Fruit fly (Drosophila melanogaster) whole organism, embryonic: Measurements from ENCODE around the gene simj.

Experiments used
- ATbp ChIP-seq: fragments of 200-800 bp; sonication (Bioruptor generic); optimal IDR thresholded peaks from 2 replicates; lab custom pipeline; 2017; ENCODE audit warnings: missing biosample characterization, mild to moderate bottlenecking, missing genetic modification characterization, missing genetic modification reagents
- Antp ChIP-seq: fragments of 200-800 bp; sonication (Bioruptor generic); optimal IDR thresholded peaks from 3 replicates; lab custom pipeline; 2016; ENCODE audit warnings: missing biosample characterization, missing genetic modification characterization
- Atf-2 ChIP-seq: fragments of 200-800 bp; sonication (Bioruptor generic); optimal IDR thresholded peaks from 2 replicates; lab custom pipeline; 2016; ENCODE audit warnings: missing biosample characterization, missing genetic modification characterization
- Atf3 ChIP-seq: fragments of 200-800 bp; sonication (Bioruptor generic); optimal IDR thresholded peaks from 3 replicates; lab custom pipeline; 2016; ENCODE audit warnings: missing biosample characterization, missing genetic modification characterization
- Bteb2 ChIP-seq: fragments of 200-800 bp; sonication (Bioruptor generic); optimal IDR thresholded peaks from 2 replicates; lab custom pipeline; 2016; ENCODE audit warnings: missing biosample characterization, missing genetic modification characterization
- CG10147 ChIP-seq: fragments of 200-800 bp; sonication (Bioruptor generic); optimal IDR thresholded peaks from 2 replicates; lab custom pipeline; 2019; ENCODE audit warnings: missing biosample characterization, mild to moderate bottlenecking, missing genetic modification characterization, moderate library complexity
- CG11504 ChIP-seq: fragments of 200-800 bp; sonication (Bioruptor generic); optimal IDR thresholded peaks from 3 replicates; lab custom pipeline; 2019; ENCODE audit warnings: missing biosample characterization, mild to moderate bottlenecking, missing genetic modification characterization, moderate library complexity
- CG12155 ChIP-seq: fragments of 200-800 bp; sonication (Bioruptor generic); optimal IDR thresholded peaks from 3 replicates; lab custom pipeline; 2016; ENCODE audit warnings: missing biosample characterization, missing genetic modification characterization
- CG14050 ChIP-seq: fragments of 200-800 bp; sonication (Bioruptor generic); IDR thresholded peaks from 3 replicates; pipeline ENCODE4 v1.3.6; 2022; ENCODE audit warnings: missing biosample characterization, missing genetic modification characterization
- CG18262 ChIP-seq: fragments of 200-800 bp; optimal IDR thresholded peaks from 3 replicates; lab custom pipeline; 2019; ENCODE audit warnings: missing biosample characterization, mild to moderate bottlenecking, missing genetic modification characterization, moderate library complexity
- CG3281 ChIP-seq: fragments of 200-800 bp; sonication (Bioruptor generic); optimal IDR thresholded peaks from 3 replicates; lab custom pipeline; 2017; ENCODE audit warnings: missing biosample characterization, mild to moderate bottlenecking, missing genetic modification characterization
- CG34422 ChIP-seq: fragments of 200-800 bp; sonication (Bioruptor generic); IDR thresholded peaks from 3 replicates; pipeline ENCODE4 v1.3.6; 2022; ENCODE audit warnings: missing biosample characterization, missing genetic modification characterization
- CG5953 ChIP-seq: fragments of 200-800 bp; sonication (Bioruptor generic); IDR thresholded peaks from 2 replicates; pipeline ENCODE4 v1.3.6; 2022; ENCODE audit warnings: missing biosample characterization, missing genetic modification characterization
- CG6175 ChIP-seq: fragments of 200-800 bp; sonication (Bioruptor generic); IDR thresholded peaks from 3 replicates; pipeline ENCODE4 v1.3.6; 2022; ENCODE audit warnings: missing biosample characterization, missing genetic modification characterization
- CG7357 ChIP-seq: fragments of 200-800 bp; sonication (Bioruptor generic); IDR thresholded peaks from 3 replicates; pipeline ENCODE4 v1.3.6; 2022; ENCODE audit warnings: missing biosample characterization, missing genetic modification characterization
- CG7786 ChIP-seq: fragments of 200-800 bp; sonication (Bioruptor generic); optimal IDR thresholded peaks from 2 replicates; lab custom pipeline; 2016; ENCODE audit warnings: missing biosample characterization, missing genetic modification characterization
- CG8388 ChIP-seq: fragments of 200-800 bp; sonication (Bioruptor generic); optimal IDR thresholded peaks from 2 replicates; lab custom pipeline; 2019; ENCODE audit warnings: missing biosample characterization, mild to moderate bottlenecking, missing genetic modification characterization, moderate library complexity
- CG9609 ChIP-seq: fragments of 200-800 bp; sonication (Bioruptor generic); optimal IDR thresholded peaks from 3 replicates; lab custom pipeline; 2016; ENCODE audit warnings: missing biosample characterization, missing genetic modification characterization
- CG9727 ChIP-seq: fragments of 200-800 bp; sonication (Bioruptor generic); optimal IDR thresholded peaks from 3 replicates; lab custom pipeline; 2017; ENCODE audit warnings: missing biosample characterization, mild to moderate bottlenecking, missing genetic modification characterization
- Dek ChIP-seq: fragments of 200-800 bp; sonication (Bioruptor generic); optimal IDR thresholded peaks from 3 replicates; lab custom pipeline; 2019; ENCODE audit warnings: missing biosample characterization, mild to moderate bottlenecking, missing genetic modification characterization, moderate library complexity
- Dll ChIP-seq: fragments of 200-800 bp; sonication (Bioruptor generic); IDR thresholded peaks from 4 replicates; pipeline ENCODE4 v1.3.6; 2022; ENCODE audit warnings: missing biosample characterization, missing genetic modification characterization; ENCODE audit not compliant: partially characterized antibody
- E2f1 ChIP-seq: fragments of 200-800 bp; sonication (Bioruptor generic); IDR thresholded peaks from 2 replicates; pipeline ENCODE4 v1.3.6; 2022; ENCODE audit warnings: missing biosample characterization, missing genetic modification characterization
- ERR ChIP-seq: fragments of 200-800 bp; sonication (Bioruptor generic); optimal IDR thresholded peaks from 2 replicates; lab custom pipeline; 2016; ENCODE audit warnings: missing biosample characterization, missing genetic modification characterization
- Fer3 ChIP-seq: fragments of 200-800 bp; sonication (Bioruptor generic); optimal IDR thresholded peaks from 2 replicates; lab custom pipeline; 2018; ENCODE audit warnings: missing biosample characterization, mild to moderate bottlenecking, missing genetic modification characterization, moderate library complexity
- H2.0 ChIP-seq: fragments of 200-800 bp; sonication (Bioruptor generic); IDR thresholded peaks from 2 replicates; pipeline ENCODE4 v1.3.6; 2022; ENCODE audit warnings: missing biosample characterization, missing genetic modification characterization
- Hsf ChIP-seq: fragments of 200-800 bp; sonication (Bioruptor generic); optimal IDR thresholded peaks from 3 replicates; lab custom pipeline; 2016; ENCODE audit warnings: missing biosample characterization, missing genetic modification characterization
- Nf-YB ChIP-seq: fragments of 200-800 bp; sonication (Bioruptor generic); optimal IDR thresholded peaks from 3 replicates; lab custom pipeline; 2019; ENCODE audit warnings: missing biosample characterization, mild to moderate bottlenecking, missing genetic modification characterization, moderate library complexity
- Oaz ChIP-seq: fragments of 200-800 bp; sonication (Bioruptor generic); IDR thresholded peaks from 2 replicates; pipeline ENCODE4 v1.3.6; 2022; ENCODE audit warnings: missing biosample characterization, missing genetic modification characterization
- PHDP ChIP-seq: fragments of 200-800 bp; sonication (Bioruptor generic); optimal IDR thresholded peaks from 3 replicates; lab custom pipeline; 2018; ENCODE audit warnings: missing biosample characterization, mild to moderate bottlenecking, missing genetic modification characterization, moderate library complexity
- Rfx ChIP-seq: fragments of 200-800 bp; sonication (Bioruptor generic); IDR thresholded peaks from 2 replicates; pipeline ENCODE4 v1.3.6; 2022; ENCODE audit warnings: missing biosample characterization, missing genetic modification characterization
- Sry-δ ChIP-seq: fragments of 200-800 bp; sonication (Bioruptor generic); optimal IDR thresholded peaks from 2 replicates; lab custom pipeline; 2016; ENCODE audit warnings: missing biosample characterization, missing genetic modification characterization
- abd-A ChIP-seq: fragments of 200-800 bp; sonication (Bioruptor generic); optimal IDR thresholded peaks from 3 replicates; lab custom pipeline; 2019; ENCODE audit warnings: missing biosample characterization, mild to moderate bottlenecking, missing genetic modification characterization, moderate library complexity
- ap ChIP-seq: fragments of 200-800 bp; sonication (Bioruptor generic); IDR thresholded peaks from 2 replicates; pipeline ENCODE4 v1.3.6; 2022; ENCODE audit warnings: missing biosample characterization, missing genetic modification characterization
- az2 ChIP-seq: fragments of 200-800 bp; sonication (Bioruptor generic); optimal IDR thresholded peaks from 3 replicates; lab custom pipeline; 2016; ENCODE audit warnings: missing biosample characterization, missing genetic modification characterization
- bab2 ChIP-seq: fragments of 200-800 bp; sonication (Bioruptor generic); optimal IDR thresholded peaks from 2 replicates; lab custom pipeline; 2016; ENCODE audit warnings: missing biosample characterization, missing genetic modification characterization
- chif ChIP-seq, 2 experiments: fragments of 200-800 bp; sonication (Bioruptor generic); optimal IDR thresholded peaks; 3 replicates each; lab custom pipeline; 2016; ENCODE audit warnings: missing biosample characterization in 2 of 2, missing genetic modification characterization in 2 of 2
- dmrt99B ChIP-seq: fragments of 200-800 bp; sonication (Bioruptor generic); optimal IDR thresholded peaks from 2 replicates; lab custom pipeline; 2018; ENCODE audit warnings: missing biosample characterization, mild to moderate bottlenecking, missing genetic modification characterization, moderate library complexity
- fd3F ChIP-seq: fragments of 200-800 bp; sonication (Bioruptor generic); optimal IDR thresholded peaks from 2 replicates; lab custom pipeline; 2018; ENCODE audit warnings: missing biosample characterization, mild to moderate bottlenecking, missing genetic modification characterization, moderate library complexity
- gro ChIP-seq: fragments of 200-800 bp; sonication (Bioruptor generic); optimal IDR thresholded peaks from 2 replicates; lab custom pipeline; 2016; ENCODE audit warnings: missing biosample characterization, missing genetic modification characterization
- gt ChIP-seq: fragments of 200-800 bp; sonication (Bioruptor generic); IDR thresholded peaks from 2 replicates; pipeline ENCODE4 v1.3.6; 2022; ENCODE audit warnings: missing biosample characterization, missing genetic modification characterization
- jumu ChIP-seq: fragments of 200-800 bp; sonication (Bioruptor generic); optimal IDR thresholded peaks from 3 replicates; lab custom pipeline; 2016; ENCODE audit warnings: missing biosample characterization, missing genetic modification characterization
- kay ChIP-seq: fragments of 200-800 bp; sonication (Bioruptor generic); optimal IDR thresholded peaks from 2 replicates; lab custom pipeline; 2016; ENCODE audit warnings: missing biosample characterization, missing genetic modification characterization
- nom ChIP-seq: fragments of 200-800 bp; sonication (Bioruptor generic); optimal IDR thresholded peaks from 2 replicates; lab custom pipeline; 2017; ENCODE audit warnings: missing biosample characterization, missing genetic modification characterization, mild to moderate bottlenecking, moderate library complexity, missing genetic modification reagents
- oc ChIP-seq: fragments of 200-800 bp; sonication (Bioruptor generic); optimal IDR thresholded peaks from 2 replicates; lab custom pipeline; 2018; ENCODE audit warnings: missing biosample characterization, mild to moderate bottlenecking, missing genetic modification characterization, moderate library complexity
- org-1 ChIP-seq: fragments of 200-800 bp; sonication (Bioruptor generic); optimal IDR thresholded peaks from 2 replicates; lab custom pipeline; 2017; ENCODE audit warnings: missing biosample characterization, missing genetic modification characterization
- pfk ChIP-seq: fragments of 200-800 bp; sonication (Bioruptor generic); optimal IDR thresholded peaks from 2 replicates; lab custom pipeline; 2018; ENCODE audit warnings: missing biosample characterization, mild to moderate bottlenecking, missing genetic modification characterization, moderate library complexity
- pnt ChIP-seq: fragments of 200-800 bp; sonication (Bioruptor generic); optimal IDR thresholded peaks from 3 replicates; lab custom pipeline; 2016; ENCODE audit warnings: missing biosample characterization, missing genetic modification characterization
- rib ChIP-seq: fragments of 200-800 bp; sonication (Bioruptor generic); IDR thresholded peaks from 2 replicates; pipeline ENCODE4 v1.3.6; 2022; ENCODE audit warnings: missing biosample characterization, missing genetic modification characterization
- scrt ChIP-seq: fragments of 200-800 bp; sonication (Bioruptor generic); optimal IDR thresholded peaks from 2 replicates; lab custom pipeline; 2018; ENCODE audit warnings: missing biosample characterization, mild to moderate bottlenecking, missing genetic modification characterization, moderate library complexity
- stc ChIP-seq: fragments of 200-800 bp; sonication (Bioruptor generic); IDR thresholded peaks from 2 replicates; pipeline ENCODE4 v1.3.6; 2022; ENCODE audit warnings: missing biosample characterization, missing genetic modification characterization
- zen ChIP-seq: fragments of 200-800 bp; sonication (Bioruptor generic); optimal IDR thresholded peaks from 3 replicates; lab custom pipeline; 2018; ENCODE audit warnings: missing biosample characterization, mild to moderate bottlenecking, missing genetic modification characterization, moderate library complexity

Gene simj

dm6 chr3L:10735095-10735494, 70.6 kb downstream of the simj start (continued):
- peak; percentile 62 for TF ChIP-seq Dek (tag; lab: Kevin White, UChicago)
- TF ChIP-seq Fer3 (tag; lab: Kevin White, UChicago): peak; percentile 70
- peak; percentile 41 for TF ChIP-seq az2 (GFP tag; lab: Kevin White, UChicago)
- peak; percentile 53 for TF ChIP-seq Atf-2 (GFP tag; lab: Kevin White, UChicago)
- peak; percentile 55 for TF ChIP-seq Atf3 (GFP tag; lab: Kevin White, UChicago)
- peak; percentile 13 to 37 for TF ChIP-seq chif (GFP tag; optimal IDR thresholded peaks at IDR 0.05; lab: Kevin White, UChicago)
- peak; percentile 62 for TF ChIP-seq CG5953 (GFP tag; lab: Robert Waterston, UW)
- TF ChIP-seq CG9609: peak; percentile 61
- no peak for TF ChIP-seq Dll (GFP tag; lab: Robert Waterston, UW)
- TF ChIP-seq nom (GFP tag; lab: Kevin White, UChicago): no peak
- 0 out of 2 replicates have a peak, but pooled peaks have one; percentile 38 for TF ChIP-seq Oaz (GFP tag; lab: Robert Waterston, UW)
- peak; percentile 47 for TF ChIP-seq kay (GFP tag; lab: Kevin White, UChicago)
- TF ChIP-seq CG11504: peak; percentile 75
- peak; percentile 35 for TF ChIP-seq ap (GFP tag; lab: Robert Waterston, UW)
- TF ChIP-seq org-1 (GFP tag; lab: Kevin White, UChicago): peak; percentile 23
- peak; percentile 49 for TF ChIP-seq CG9727 (GFP tag; lab: Kevin White, UChicago)
- peak; percentile 38 for TF ChIP-seq oc (tag; lab: Kevin White, UChicago)
- peak; percentile 60 for TF ChIP-seq Bteb2 (GFP tag; lab: Kevin White, UChicago)
- peak; percentile 22 for TF ChIP-seq jumu (GFP tag; lab: Kevin White, UChicago)
- TF ChIP-seq fd3F: peak; percentile 50
- TF ChIP-seq Nf-YB (GFP tag; lab: Kevin White, UChicago): peak; percentile 42
- TF ChIP-seq ERR (GFP tag; lab: Kevin White, UChicago): peak; percentile 68
- TF ChIP-seq CG34422 (GFP tag; lab: Robert Waterston, UW): peak; percentile 64; the same call in 1 of the 3 replicates
- peak; percentile 4 for TF ChIP-seq gro (GFP tag; lab: Kevin White, UChicago)
- peak; percentile 55 for TF ChIP-seq Antp (GFP tag; lab: Kevin White, UChicago)
- no peak for TF ChIP-seq CG6175 (GFP tag; lab: Robert Waterston, UW)
- peak; percentile 45 for TF ChIP-seq CG18262 (tag; lab: Kevin White, UChicago)
- no peak for TF ChIP-seq rib (GFP tag; lab: Robert Waterston, UW)
- peak; percentile 66 for TF ChIP-seq CG7786 (GFP tag; lab: Kevin White, UChicago)
- TF ChIP-seq CG3281: no peak
- TF ChIP-seq abd-A (tag; lab: Kevin White, UChicago): peak; percentile 0
- peak; percentile 78 for TF ChIP-seq PHDP (tag; lab: Kevin White, UChicago)
- TF ChIP-seq Rfx (GFP tag; lab: Robert Waterston, UW): peak; percentile 76
- peak; percentile 83 for TF ChIP-seq bab2
- no peak for TF ChIP-seq pfk (GFP tag; lab: Kevin White, UChicago)
- TF ChIP-seq pnt (GFP tag; lab: Kevin White, UChicago): peak; percentile 43
- no peak for TF ChIP-seq Sry-δ (GFP tag; lab: Kevin White, UChicago)
- TF ChIP-seq CG7357 (GFP tag; lab: Robert Waterston, UW): 0 out of 3 replicates have a peak, but pooled peaks have one; percentile 23
- no peak for TF ChIP-seq gt
- TF ChIP-seq E2f1 (GFP tag; lab: Robert Waterston, UW): peak; percentile 24; the same call in 1 of the 2 replicates
- peak; percentile 55 for TF ChIP-seq CG14050
- peak; percentile 41 for TF ChIP-seq ATbp (GFP tag; lab: Kevin White, UChicago)
- TF ChIP-seq Hsf (GFP tag; lab: Kevin White, UChicago): peak; percentile 69
- TF ChIP-seq H2.0: peak; percentile 73
- TF ChIP-seq dmrt99B (tag; lab: Kevin White, UChicago): peak; percentile 60
- peak; percentile 45 for TF ChIP-seq scrt (GFP tag; lab: Kevin White, UChicago)
- TF ChIP-seq CG12155: peak; percentile 48
- TF ChIP-seq CG10147 (GFP tag; lab: Kevin White, UChicago): peak; percentile 6
- TF ChIP-seq zen (tag; lab: Kevin White, UChicago): no peak
- TF ChIP-seq CG8388 (GFP tag; lab: Kevin White, UChicago): peak; percentile 38
- peak; percentile 64 for TF ChIP-seq stc (GFP tag; lab: Robert Waterston, UW)
